Worm (Caenorhabditis elegans) whole organism, late embryonic: Measurements from ENCODE around the gene mes-4.

Experiments
- ceh-48 ChIP-seq: sonication (generic microtip); optimal IDR thresholded peaks from 2 replicates; lab custom pipeline; 2016; ENCODE audit warnings: missing genetic modification characterization, inconsistent platforms, missing compliant biosample characterization
- ceh-9 ChIP-seq: sonication (generic microtip); optimal IDR thresholded peaks from 2 replicates; lab custom pipeline; 2016; ENCODE audit warnings: mild to moderate bottlenecking, missing genetic modification characterization, inconsistent platforms, missing compliant biosample characterization
- nhr-11 ChIP-seq: fragments of 150-350 bp; optimal IDR thresholded peaks from 2 replicates; lab custom pipeline; 2014; ENCODE audit warnings: missing biosample characterization, missing genetic modification characterization

- TF ChIP-seq nhr-11 (tag; lab: Kevin White, UChicago) = no peak
- TF ChIP-seq ceh-48 (tag; lab: Kevin White, UChicago) = no peak
- TF ChIP-seq ceh-9 = no peak
Observed at ce11 chrV:13473467-13473866, 36.1 kb upstream of the mes-4 start, which contains the start of gene T10G3.1.
